Worm (Caenorhabditis elegans): ENCODE measurements around the gene F42G8.8.

ce11 chrIV:8115462-8115861, 3.4 kb upstream of the F42G8.8 start, which contains the start of gene irld-8:
- TF ChIP-seq dao-5 (tag; optimal IDR thresholded peaks at IDR 0.05) (no peak), him-1 (tag; optimal IDR thresholded peaks at IDR 0.05) (no peak), W03F9.2 (tag; optimal IDR thresholded peaks at IDR 0.05) (no peak)
